Worm (Caenorhabditis elegans): Measurements from ENCODE around the gene peli-1.

The peli-1 gene

ce11 chrV:5687115-5687979 lies 18.3 kb upstream of the peli-1 start, which contains the start of gene F25B4.7 (continued):
- TF ChIP-seq ceh-63 (GFP tag; optimal IDR thresholded peaks at IDR 0.05) (no peak), nhr-90 (tag; optimal IDR thresholded peaks at IDR 0.05; ENCODE audit: poor library complexity) (no peak), nhr-85 (tag) (peak; percentile 80), skn-1 (tag; optimal IDR thresholded peaks at IDR 0.05) (peak; percentile 6), Y116A8C.19 (tag; optimal IDR thresholded peaks at IDR 0.05; ENCODE audit: borderline replicate concordance) (no peak), ces-1 (GFP tag; optimal IDR thresholded peaks at IDR 0.05) (no peak), isw-1 (GFP tag; IDR thresholded peaks at IDR 0.05) (no peak), vab-15 (tag; optimal IDR thresholded peaks at IDR 0.05) (no peak), dpl-1 (GFP tag; optimal IDR thresholded peaks at IDR 0.05) (peak; percentile 24 to 37 (median 31)), unc-30 (tag; optimal IDR thresholded peaks at IDR 0.05) (no peak), lin-13 (GFP tag; optimal IDR thresholded peaks at IDR 0.05) (no peak), hlh-4 (tag; optimal IDR thresholded peaks at IDR 0.05) (no peak), fkh-4 (tag; optimal IDR thresholded peaks at IDR 0.05; ENCODE audit: borderline replicate concordance) (no peak), ztf-4 (tag; optimal IDR thresholded peaks at IDR 0.05) (no peak), ceh-82 (tag; optimal IDR thresholded peaks at IDR 0.05) (peak in 1 of 3 experiments; percentile 12), lin-14 (GFP tag; optimal IDR thresholded peaks at IDR 0.05) (peak; percentile 42), dsc-1 (tag; optimal IDR thresholded peaks at IDR 0.05) (no peak), snu-23 (GFP tag; optimal IDR thresholded peaks at IDR 0.05) (peak; percentile 3), lsy-2 (tag; optimal IDR thresholded peaks at IDR 0.05) (peak in 1 of 2 experiments; percentile 47), pag-3 (tag; optimal IDR thresholded peaks at IDR 0.05; ENCODE audit: borderline replicate concordance, insufficient read depth) (no peak), nhr-77 (tag; optimal IDR thresholded peaks at IDR 0.05) (no peak), C04F5.9 (tag; optimal IDR thresholded peaks at IDR 0.05) (no peak), nhr-47 (tag; optimal IDR thresholded peaks at IDR 0.05) (no peak), elt-2 (tag; optimal IDR thresholded peaks at IDR 0.05) (no peak), pax-3 (tag; optimal IDR thresholded peaks at IDR 0.05) (no peak), nhr-76 (tag; optimal IDR thresholded peaks at IDR 0.05) (no peak), sptf-1 (tag; optimal IDR thresholded peaks at IDR 0.05) (no peak), sox-4 (tag; optimal IDR thresholded peaks at IDR 0.05) (no peak), nhr-237 (tag; optimal IDR thresholded peaks at IDR 0.05) (no peak), unc-98 (GFP tag; IDR thresholded peaks at IDR 0.05) (no peak), aha-1 (tag; optimal IDR thresholded peaks at IDR 0.05) (no peak), zip-4 (GFP tag; optimal IDR thresholded peaks at IDR 0.05) (no peak)

ce11 chrV:5691665-5692407 lies 13.8 kb upstream of the peli-1 start, which contains the start of gene F25B4.8:
Gene F25B4.8, minus strand, starts transcription at chrV:5691715.
- peak in 2 of 6 experiments; percentile 20 to 46 for TF ChIP-seq elt-3 (tag; optimal IDR thresholded peaks at IDR 0.05)
- peak; percentile 35 for TF ChIP-seq blmp-1 (tag; optimal IDR thresholded peaks at IDR 0.05)
- TF ChIP-seq zip-4 (GFP tag; optimal IDR thresholded peaks at IDR 0.05): no peak
- no peak for TF ChIP-seq efl-1 (optimal IDR thresholded peaks at IDR 0.05)
- TF ChIP-seq efl-1 (GFP tag; optimal IDR thresholded peaks at IDR 0.05 in 1 of 2): peak in 1 of 2 experiments; percentile 84
- no peak for TF ChIP-seq Y116A8C.19 (tag; optimal IDR thresholded peaks at IDR 0.05; ENCODE audit: borderline replicate concordance)

- no peak for TF ChIP-seq unc-62 (GFP tag; optimal IDR thresholded peaks at IDR 0.05)
- TF ChIP-seq nhr-19 (GFP tag; conservative IDR thresholded peaks at IDR 0.05): peak; percentile 51
- TF ChIP-seq Y116A8C.19 (tag; optimal IDR thresholded peaks at IDR 0.05; ENCODE audit: borderline replicate concordance): no peak
- TF ChIP-seq hlh-4 (tag; optimal IDR thresholded peaks at IDR 0.05): no peak
- TF ChIP-seq snu-23 (GFP tag; optimal IDR thresholded peaks at IDR 0.05): peak; percentile 52
- TF ChIP-seq fos-1 (tag; optimal IDR thresholded peaks at IDR 0.05): no peak
- peak; percentile 56 for TF ChIP-seq nhr-90 (tag; optimal IDR thresholded peaks at IDR 0.05; ENCODE audit: poor library complexity)
- peak in 1 of 2 experiments; percentile 47 for TF ChIP-seq mdl-1 (tag; optimal IDR thresholded peaks at IDR 0.05)
- TF ChIP-seq pag-3 (tag; optimal IDR thresholded peaks at IDR 0.05; ENCODE audit: borderline replicate concordance, insufficient read depth): no peak
- TF ChIP-seq efl-1 (optimal IDR thresholded peaks at IDR 0.05): no peak
- peak in 1 of 2 experiments; percentile 66 for TF ChIP-seq efl-1 (GFP tag; optimal IDR thresholded peaks at IDR 0.05 in 1 of 2)
- TF ChIP-seq tbx-2 (tag; optimal IDR thresholded peaks at IDR 0.05): peak; percentile 43
- TF ChIP-seq blmp-1 (tag; optimal IDR thresholded peaks at IDR 0.05): peak; percentile 88
- no peak for TF ChIP-seq jun-1 (tag; optimal IDR thresholded peaks at IDR 0.05)
- no peak for TF ChIP-seq nhr-76 (tag; optimal IDR thresholded peaks at IDR 0.05)
- TF ChIP-seq nhr-47 (tag; optimal IDR thresholded peaks at IDR 0.05): peak; percentile 15
- TF ChIP-seq unc-130 (tag; optimal IDR thresholded peaks at IDR 0.05): peak; percentile 79
- peak; percentile 59 for TF ChIP-seq grh-1 (GFP tag; IDR thresholded peaks at IDR 0.05)
- peak; percentile 94 for TF ChIP-seq nhr-85 (tag)
- TF ChIP-seq nhr-237 (tag; optimal IDR thresholded peaks at IDR 0.05): no peak
- TF ChIP-seq egl-13 (tag; optimal IDR thresholded peaks at IDR 0.05): no peak
Measured at ce11 chrV:5693595-5693994, 12.0 kb upstream of the peli-1 start.
